Worm (Caenorhabditis elegans) whole organism, L2 larva: ENCODE measurements around the gene clec-19.

Experiments
- C34F6.9 ChIP-seq: fragments of 150-350 bp; optimal IDR thresholded peaks from 2 replicates; lab custom pipeline; 2014; ENCODE audit warnings: missing biosample characterization, missing genetic modification characterization
- F13H6.1 ChIP-seq: sonication (generic microtip); optimal IDR thresholded peaks from 2 replicates; lab custom pipeline; 2016; ENCODE audit warnings: missing genetic modification characterization, missing compliant biosample characterization
- R02D3.7 ChIP-seq: fragments of 150-350 bp; optimal IDR thresholded peaks from 2 replicates; lab custom pipeline; 2014; ENCODE audit warnings: missing biosample characterization, missing genetic modification characterization
- Y55F3AM.14 ChIP-seq: fragments of 200-800 bp; sonication (Bioruptor generic); optimal IDR thresholded peaks from 2 replicates; lab custom pipeline; 2018; ENCODE audit warnings: mild to moderate bottlenecking, missing genetic modification characterization, missing compliant biosample characterization
- ZK546.5 ChIP-seq: sonication (generic microtip); optimal IDR thresholded peaks from 2 replicates; lab custom pipeline; 2017; ENCODE audit warnings: missing biosample characterization, missing genetic modification characterization
- alr-1 ChIP-seq: fragments of 150-350 bp; optimal IDR thresholded peaks from 2 replicates; lab custom pipeline; 2014; ENCODE audit warnings: missing biosample characterization, missing genetic modification characterization
- aly-2 ChIP-seq: fragments of 150-350 bp; optimal IDR thresholded peaks from 2 replicates; lab custom pipeline; 2014; ENCODE audit warnings: missing biosample characterization, missing genetic modification characterization
- ama-1 ChIP-seq: fragments of 150-350 bp; optimal IDR thresholded peaks from 2 replicates; lab custom pipeline; 2018; ENCODE audit warnings: inconsistent platforms
- blmp-1 ChIP-seq: sonication (generic microtip); optimal IDR thresholded peaks from 2 replicates; lab custom pipeline; 2017; ENCODE audit warnings: missing genetic modification characterization, mild to moderate bottlenecking, missing compliant biosample characterization, antibody characterized with exemption, moderate library complexity; ENCODE audit not compliant: insufficient read depth
- ceh-82 ChIP-seq: fragments of 150-350 bp; optimal IDR thresholded peaks from 2 replicates; lab custom pipeline; 2014; ENCODE audit warnings: missing biosample characterization, missing genetic modification characterization
- crh-2 ChIP-seq: sonication (generic microtip); optimal IDR thresholded peaks from 2 replicates; lab custom pipeline; 2017; ENCODE audit warnings: missing biosample characterization, missing genetic modification characterization
- dmd-4 ChIP-seq: sonication (generic microtip); optimal IDR thresholded peaks from 2 replicates; lab custom pipeline; 2017; ENCODE audit warnings: missing biosample characterization, missing genetic modification characterization
- egl-27 ChIP-seq: sonication (generic microtip); optimal IDR thresholded peaks from 3 replicates; lab custom pipeline; 2017; ENCODE audit warnings: missing biosample characterization, missing genetic modification reagents, missing genetic modification characterization
- elt-1 ChIP-seq: fragments of 150-350 bp; optimal IDR thresholded peaks from 2 replicates; lab custom pipeline; 2014; ENCODE audit warnings: missing biosample characterization, missing genetic modification characterization
- fos-1 ChIP-seq: fragments of 150-350 bp; optimal IDR thresholded peaks from 2 replicates; lab custom pipeline; 2014; ENCODE audit warnings: missing biosample characterization, missing genetic modification characterization
- lin-11 ChIP-seq: fragments of 150-350 bp; sonication (generic microtip); optimal IDR thresholded peaks from 2 replicates; lab custom pipeline; 2014; ENCODE audit warnings: missing biosample characterization, missing genetic modification characterization, inconsistent platforms, mixed read lengths
- lin-13 ChIP-seq: fragments of 150-350 bp; optimal IDR thresholded peaks from 2 replicates; lab custom pipeline; 2014; ENCODE audit warnings: missing biosample characterization, missing genetic modification reagents, missing genetic modification characterization
- mbf-1 ChIP-seq: sonication (generic microtip); optimal IDR thresholded peaks from 2 replicates; lab custom pipeline; 2017; ENCODE audit warnings: missing biosample characterization, missing genetic modification characterization
- nhr-10 ChIP-seq: sonication (generic microtip); optimal IDR thresholded peaks from 2 replicates; lab custom pipeline; 2017; ENCODE audit warnings: missing biosample characterization, missing genetic modification characterization
- nhr-11 ChIP-seq: fragments of 150-350 bp; optimal IDR thresholded peaks from 2 replicates; lab custom pipeline; 2014; ENCODE audit warnings: missing biosample characterization, missing genetic modification characterization
- nhr-21 ChIP-seq: fragments of 150-350 bp; optimal IDR thresholded peaks from 2 replicates; lab custom pipeline; 2014; ENCODE audit warnings: missing biosample characterization, missing genetic modification characterization
- nhr-23 ChIP-seq: fragments of 150-350 bp; optimal IDR thresholded peaks from 2 replicates; lab custom pipeline; 2014; ENCODE audit warnings: missing biosample characterization, missing genetic modification reagents, missing genetic modification characterization
- nhr-25 ChIP-seq: fragments of 150-350 bp; sonication (generic microtip); optimal IDR thresholded peaks from 3 replicates; lab custom pipeline; 2014; ENCODE audit warnings: missing biosample characterization, missing genetic modification characterization
- nhr-6 ChIP-seq: fragments of 150-350 bp; optimal IDR thresholded peaks from 2 replicates; lab custom pipeline; 2014; ENCODE audit warnings: missing biosample characterization, missing genetic modification characterization
- peb-1 ChIP-seq: fragments of 150-350 bp; optimal IDR thresholded peaks from 2 replicates; lab custom pipeline; 2014; ENCODE audit warnings: missing biosample characterization, missing genetic modification characterization
- sem-4 ChIP-seq: fragments of 150-350 bp; optimal IDR thresholded peaks from 2 replicates; lab custom pipeline; 2014; ENCODE audit warnings: missing biosample characterization, missing genetic modification reagents, missing genetic modification characterization
- sma-3 ChIP-seq: sonication (generic microtip); optimal IDR thresholded peaks from 2 replicates; lab custom pipeline; 2016; ENCODE audit warnings: missing genetic modification reagents, missing genetic modification characterization, missing compliant biosample characterization
- sma-9 ChIP-seq, 2 experiments: fragments of 150-350 bp in 1 of 2; sonication (generic microtip) in 1 of 2; optimal IDR thresholded peaks; 2 replicates each; lab custom pipeline; 2014 to 2016; ENCODE audit warnings: missing genetic modification characterization in 2 of 2, mild to moderate bottlenecking in 1 of 2, missing biosample characterization in 1 of 2, missing compliant biosample characterization in 1 of 2, missing genetic modification reagents in 1 of 2, moderate library complexity in 1 of 2
- snpc-4 ChIP-seq: fragments of 150-350 bp; optimal IDR thresholded peaks from 2 replicates; lab custom pipeline; 2014; ENCODE audit warnings: missing biosample characterization, missing genetic modification characterization
- unc-55 ChIP-seq: fragments of 150-350 bp; sonication (generic microtip); optimal IDR thresholded peaks from 3 replicates; lab custom pipeline; 2014; ENCODE audit warnings: missing biosample characterization, missing genetic modification reagents, missing genetic modification characterization
- zag-1 ChIP-seq: fragments of 150-350 bp; optimal IDR thresholded peaks from 2 replicates; lab custom pipeline; 2014; ENCODE audit warnings: missing biosample characterization, missing genetic modification characterization
- ztf-1 ChIP-seq: fragments of 200-800 bp; sonication (Bioruptor generic); conservative IDR thresholded peaks from 2 replicates; pipeline ENCODE4 v1.3.6; 2022; ENCODE audit warnings: missing genetic modification characterization, missing compliant biosample characterization
- ztf-11 ChIP-seq: sonication (generic microtip); optimal IDR thresholded peaks from 2 replicates; lab custom pipeline; 2017; ENCODE audit warnings: missing biosample characterization, missing genetic modification characterization

Gene clec-19

ce11 chrII:1756582-1756981 lies 12.3 kb downstream of the clec-19 start, which contains the start of gene fbxb-53:
Gene fbxb-53 (plus strand): TSS chrII:1756882.
- TF ChIP-seq nhr-21 (no peak), unc-55 (GFP tag; lab: Kevin White, UChicago) (no peak), ztf-11 (tag; lab: Kevin White, UChicago) (no peak), ama-1 (no peak), zag-1 (tag; lab: Kevin White, UChicago) (no peak), nhr-6 (tag; lab: Kevin White, UChicago) (no peak), lin-11 (tag; lab: Kevin White, UChicago) (no peak), aly-2 (tag; lab: Kevin White, UChicago) (no peak), sem-4 (tag; lab: Kevin White, UChicago) (no peak), ceh-82 (tag; lab: Kevin White, UChicago) (no peak), F13H6.1 (tag; lab: Kevin White, UChicago) (no peak), R02D3.7 (tag; lab: Kevin White, UChicago) (no peak), mbf-1 (no peak), Y55F3AM.14 (GFP tag; lab: Kevin White, UChicago) (no peak), ZK546.5 (tag; lab: Kevin White, UChicago) (no peak), elt-1 (tag; lab: Kevin White, UChicago) (no peak), C34F6.9 (tag; lab: Kevin White, UChicago) (no peak), peb-1 (tag; lab: Kevin White, UChicago) (no peak)

ce11 chrII:1757033-1757432 lies 12.8 kb downstream of the clec-19 start, which contains the start of gene F36H5.10:
Gene F36H5.10 (plus strand): TSS chrII:1757333.
- TF ChIP-seq lin-13 (GFP tag; lab: Kevin White, UChicago) (no peak), nhr-25 (tag; lab: Kevin White, UChicago) (no peak), nhr-23 (tag; lab: Kevin White, UChicago) (no peak)
- TF ChIP-seq, all 48 proteins: peak for 0

ce11 chrII:1759602-1760001 lies 15.3 kb downstream of the clec-19 start, which contains the start of gene F36H5.18:
Gene F36H5.18 (plus strand): TSS chrII:1759902.
- TF ChIP-seq ama-1 (no peak), nhr-21 (no peak), unc-55 (GFP tag; lab: Kevin White, UChicago) (no peak), C34F6.9 (tag; lab: Kevin White, UChicago) (no peak), ztf-1 (no peak), sem-4 (tag; lab: Kevin White, UChicago) (no peak), ZK546.5 (tag; lab: Kevin White, UChicago) (no peak), dmd-4 (no peak), blmp-1 (tag; lab: Kevin White, UChicago) (no peak), fos-1 (tag; lab: Kevin White, UChicago) (no peak)

ce11 chrII:1761564-1761963 lies 17.3 kb downstream of the clec-19 start, which contains the start of gene F36H5.4:
Gene F36H5.4 (plus strand): TSS chrII:1761864.
- TF ChIP-seq egl-27 (tag; lab: Kevin White, UChicago): no peak
- no peak for TF ChIP-seq blmp-1 (tag; lab: Kevin White, UChicago)
- TF ChIP-seq Y55F3AM.14 (GFP tag; lab: Kevin White, UChicago): no peak
- no peak for TF ChIP-seq sma-3 (GFP tag; lab: Kevin White, UChicago)
- TF ChIP-seq fos-1 (tag; lab: Kevin White, UChicago): no peak
- TF ChIP-seq zag-1 (tag; lab: Kevin White, UChicago): no peak
- TF ChIP-seq snpc-4 (tag; lab: Kevin White, UChicago): no peak

- no peak for TF ChIP-seq crh-2
Measured at ce11 chrII:1763072-1763471, 18.8 kb downstream of the clec-19 start, which contains the start of gene math-28. Gene math-28 (plus strand): TSS chrII:1763372.

- TF ChIP-seq nhr-11 (tag; lab: Kevin White, UChicago) (no peak), nhr-10 (tag; lab: Kevin White, UChicago) (no peak), nhr-23 (tag; lab: Kevin White, UChicago) (no peak), sma-9 (GFP tag; optimal IDR thresholded peaks at IDR 0.05; lab: Kevin White, UChicago) (no peak), sma-9 (tag; optimal IDR thresholded peaks at IDR 0.05; lab: Kevin White, UChicago) (no peak), nhr-6 (tag; lab: Kevin White, UChicago) (no peak), ama-1 (no peak), nhr-25 (tag; lab: Kevin White, UChicago) (no peak), alr-1 (tag; lab: Kevin White, UChicago) (no peak), C34F6.9 (tag; lab: Kevin White, UChicago) (no peak), sem-4 (tag; lab: Kevin White, UChicago) (no peak)
Measured at ce11 chrII:1766715-1767114, 22.4 kb downstream of the clec-19 start.
